Worm (Caenorhabditis elegans) whole organism, young adult: ENCODE data around the gene F44E2.10.

ENCODE experiments used
- B0019.2 ChIP-seq: fragments of 200-800 bp; sonication (Bioruptor generic); conservative IDR thresholded peaks from 2 replicates; pipeline ENCODE4 v1.3.6; 2022; ENCODE audit warnings: missing genetic modification reagents, missing genetic modification characterization, missing compliant biosample characterization
- B0035.1 ChIP-seq: sonication (generic microtip); optimal IDR thresholded peaks from 2 replicates; lab custom pipeline; 2016; ENCODE audit warnings: missing genetic modification characterization, mild to moderate bottlenecking, missing compliant biosample characterization, missing genotype, missing genetic modification reagents
- B0261.1 ChIP-seq: sonication (generic microtip); optimal IDR thresholded peaks from 2 replicates; lab custom pipeline; 2016; ENCODE audit warnings: mild to moderate bottlenecking, missing genetic modification characterization, moderate library complexity, missing compliant biosample characterization
- B0336.3 ChIP-seq: fragments of 200-800 bp; sonication (Bioruptor generic); IDR thresholded peaks from 2 replicates; pipeline ENCODE4 v1.3.6; 2022; ENCODE audit warnings: missing genetic modification characterization, missing compliant biosample characterization
- C06A6.2 ChIP-seq: fragments of 200-800 bp; sonication (Bioruptor generic); conservative IDR thresholded peaks from 2 replicates; pipeline ENCODE4 v1.3.6; 2022; ENCODE audit warnings: missing genetic modification characterization, missing compliant biosample characterization
- F23B12.7 ChIP-seq: sonication (generic microtip); optimal IDR thresholded peaks from 2 replicates; lab custom pipeline; 2017; ENCODE audit warnings: missing genetic modification characterization, mild to moderate bottlenecking, missing compliant biosample characterization, antibody characterized with exemption, moderate library complexity; ENCODE audit not compliant: insufficient read depth
- F33H1.4 ChIP-seq: fragments of 200-800 bp; sonication (Bioruptor generic); IDR thresholded peaks from 2 replicates; pipeline ENCODE4 v1.3.6; 2022; ENCODE audit warnings: missing genetic modification reagents, missing genetic modification characterization, missing compliant biosample characterization
- F49E8.2 ChIP-seq: sonication (generic microtip); optimal IDR thresholded peaks from 3 replicates; lab custom pipeline; 2017; ENCODE audit warnings: missing genetic modification characterization, mild to moderate bottlenecking, missing compliant biosample characterization, antibody characterized with exemption, moderate library complexity; ENCODE audit not compliant: insufficient read depth
- Y95B8A.8 ChIP-seq: fragments of 200-800 bp; sonication (Bioruptor generic); IDR thresholded peaks from 2 replicates; pipeline ENCODE4 v1.3.6; 2022; ENCODE audit warnings: missing genetic modification reagents, missing genetic modification characterization, missing compliant biosample characterization
- akir-1 ChIP-seq: fragments of 200-800 bp; sonication (Bioruptor generic); optimal IDR thresholded peaks from 2 replicates; lab custom pipeline; 2018; ENCODE audit warnings: mild to moderate bottlenecking, missing genetic modification characterization, moderate library complexity, missing compliant biosample characterization
- aptf-2 ChIP-seq: fragments of 200-800 bp; sonication (Bioruptor generic); conservative IDR thresholded peaks from 2 replicates; pipeline ENCODE4 v1.3.6; 2022; ENCODE audit warnings: missing genetic modification reagents, missing genetic modification characterization, missing compliant biosample characterization
- athp-1 ChIP-seq: sonication (generic microtip); optimal IDR thresholded peaks from 2 replicates; lab custom pipeline; 2017; ENCODE audit warnings: mild to moderate bottlenecking, missing genetic modification characterization, missing compliant biosample characterization
- ccch-3 ChIP-seq: fragments of 200-800 bp; sonication (Bioruptor generic); optimal IDR thresholded peaks from 2 replicates; lab custom pipeline; 2018; ENCODE audit warnings: mild to moderate bottlenecking, missing genetic modification characterization, missing compliant biosample characterization
- cebp-2 ChIP-seq: fragments of 200-800 bp; sonication (Bioruptor generic); IDR thresholded peaks from 2 replicates; pipeline ENCODE4 v1.3.6; 2022; ENCODE audit warnings: missing genetic modification characterization, missing compliant biosample characterization
- ceh-27 ChIP-seq: fragments of 200-800 bp; sonication (Bioruptor generic); optimal IDR thresholded peaks from 2 replicates; lab custom pipeline; 2018; ENCODE audit warnings: mild to moderate bottlenecking, missing genetic modification characterization, moderate library complexity, missing compliant biosample characterization
- chd-7 ChIP-seq: sonication (generic microtip); optimal IDR thresholded peaks from 2 replicates; lab custom pipeline; 2016; ENCODE audit warnings: mild to moderate bottlenecking, missing genetic modification characterization, moderate library complexity, missing compliant biosample characterization
- dpl-1 ChIP-seq: fragments of 150-350 bp; optimal IDR thresholded peaks from 2 replicates; lab custom pipeline; 2014; ENCODE audit warnings: missing biosample characterization, missing genetic modification reagents, missing genetic modification characterization
- efl-1 ChIP-seq: fragments of 150-350 bp; optimal IDR thresholded peaks from 2 replicates; lab custom pipeline; 2014; ENCODE audit warnings: missing biosample characterization, missing genetic modification reagents, missing genetic modification characterization
- egl-18 ChIP-seq: fragments of 200-800 bp; sonication (Bioruptor generic); IDR thresholded peaks from 2 replicates; pipeline ENCODE4 v1.3.6; 2022; ENCODE audit warnings: missing genetic modification reagents, missing genetic modification characterization, missing compliant biosample characterization
- ets-4 ChIP-seq: fragments of 200-800 bp; sonication (Bioruptor generic); optimal IDR thresholded peaks from 2 replicates; lab custom pipeline; 2018; ENCODE audit warnings: mild to moderate bottlenecking, missing genetic modification characterization, missing compliant biosample characterization
- fkh-3 ChIP-seq: sonication (generic microtip); optimal IDR thresholded peaks from 2 replicates; lab custom pipeline; 2016; ENCODE audit warnings: mild to moderate bottlenecking, missing genetic modification characterization, missing compliant biosample characterization
- hlh-26 ChIP-seq: fragments of 200-800 bp; sonication (Bioruptor generic); conservative IDR thresholded peaks from 2 replicates; pipeline ENCODE4 v1.3.6; 2022; ENCODE audit warnings: missing genetic modification reagents, missing genetic modification characterization, missing compliant biosample characterization
- hmg-20 ChIP-seq: fragments of 200-800 bp; sonication (Bioruptor generic); IDR thresholded peaks from 2 replicates; pipeline ENCODE4 v1.3.6; 2022; ENCODE audit warnings: missing genetic modification reagents, missing genetic modification characterization, missing compliant biosample characterization
- lin-35 ChIP-seq, 3 experiments: fragments of 150-350 bp in 2 of 3; sonication (generic microtip) in 1 of 3; optimal IDR thresholded peaks; 2 replicates each; lab custom pipeline; 2014 to 2018; ENCODE audit warnings: missing biosample characterization in 3 of 3, missing genetic modification characterization in 3 of 3, missing genetic modification reagents in 3 of 3
- lin-54 ChIP-seq: fragments of 200-800 bp; sonication (Bioruptor generic); optimal IDR thresholded peaks from 2 replicates; lab custom pipeline; 2018; ENCODE audit warnings: mild to moderate bottlenecking, missing genetic modification characterization, missing compliant biosample characterization
- lsl-1 ChIP-seq: fragments of 200-800 bp; sonication (Bioruptor generic); optimal IDR thresholded peaks from 2 replicates; lab custom pipeline; 2018; ENCODE audit warnings: mild to moderate bottlenecking, missing genetic modification characterization, moderate library complexity, missing compliant biosample characterization
- lsy-27 ChIP-seq: sonication (generic microtip); optimal IDR thresholded peaks from 2 replicates; lab custom pipeline; 2017; ENCODE audit warnings: missing genetic modification characterization, mild to moderate bottlenecking, missing compliant biosample characterization, antibody characterized with exemption, missing genotype, borderline replicate concordance; ENCODE audit not compliant: insufficient read depth
- madf-6 ChIP-seq: fragments of 200-800 bp; sonication (Bioruptor generic); IDR thresholded peaks from 2 replicates; pipeline ENCODE4 v1.3.6; 2022; ENCODE audit warnings: missing genetic modification reagents, missing genetic modification characterization, missing compliant biosample characterization
- madf-8 ChIP-seq: fragments of 200-800 bp; sonication (Bioruptor generic); conservative IDR thresholded peaks from 2 replicates; pipeline ENCODE4 v1.3.6; 2022; ENCODE audit warnings: missing genetic modification reagents, missing genetic modification characterization, missing compliant biosample characterization
- mcd-1 ChIP-seq: fragments of 200-800 bp; sonication (Bioruptor generic); IDR thresholded peaks from 2 replicates; pipeline ENCODE4 v1.3.6; 2022; ENCODE audit warnings: missing genetic modification reagents, missing genetic modification characterization, missing compliant biosample characterization
- mes-4 ChIP-seq: sonication (generic microtip); optimal IDR thresholded peaks from 2 replicates; lab custom pipeline; 2016; ENCODE audit warnings: missing genotype, missing genetic modification characterization, missing compliant biosample characterization
- nhr-27 ChIP-seq: fragments of 200-800 bp; sonication (Bioruptor generic); optimal IDR thresholded peaks from 2 replicates; lab custom pipeline; 2018; ENCODE audit warnings: mild to moderate bottlenecking, missing genetic modification characterization, moderate library complexity, missing compliant biosample characterization
- nhr-90 ChIP-seq: sonication (generic microtip); optimal IDR thresholded peaks from 2 replicates; lab custom pipeline; 2016; ENCODE audit warnings: missing genotype, mild to moderate bottlenecking, missing genetic modification characterization, missing compliant biosample characterization
- pbrm-1 ChIP-seq: fragments of 200-800 bp; sonication (Bioruptor generic); IDR thresholded peaks from 2 replicates; pipeline ENCODE4 v1.3.6; 2022; ENCODE audit warnings: missing genetic modification reagents, missing genetic modification characterization, missing compliant biosample characterization
- sea-2 ChIP-seq: fragments of 200-800 bp; sonication (Bioruptor generic); IDR thresholded peaks from 2 replicates; pipeline ENCODE4 v1.3.6; 2022; ENCODE audit warnings: missing genetic modification characterization, missing compliant biosample characterization
- somi-1 ChIP-seq: fragments of 200-800 bp; sonication (Bioruptor generic); optimal IDR thresholded peaks from 2 replicates; lab custom pipeline; 2018; ENCODE audit warnings: mild to moderate bottlenecking, missing genetic modification characterization, missing compliant biosample characterization
- tbx-9 ChIP-seq: sonication (generic microtip); optimal IDR thresholded peaks from 2 replicates; lab custom pipeline; 2016; ENCODE audit warnings: borderline replicate concordance, missing genetic modification characterization, inconsistent platforms, missing compliant biosample characterization
- xnd-1 ChIP-seq: sonication (generic microtip); optimal IDR thresholded peaks from 2 replicates; lab custom pipeline; 2016; ENCODE audit warnings: missing genotype, missing genetic modification reagents, missing genetic modification characterization, missing compliant biosample characterization
- zfh-2 ChIP-seq: fragments of 200-800 bp; sonication (Bioruptor generic); conservative IDR thresholded peaks from 2 replicates; pipeline ENCODE4 v1.3.6; 2022; ENCODE audit warnings: missing genetic modification reagents, missing genetic modification characterization, missing compliant biosample characterization
- ztf-26 ChIP-seq: sonication (generic microtip); optimal IDR thresholded peaks from 2 replicates; lab custom pipeline; 2017; ENCODE audit warnings: missing genetic modification characterization, missing compliant biosample characterization
- ztf-3 ChIP-seq: fragments of 200-800 bp; sonication (Bioruptor generic); optimal IDR thresholded peaks from 2 replicates; lab custom pipeline; 2018; ENCODE audit warnings: mild to moderate bottlenecking, missing genetic modification characterization, missing compliant biosample characterization
- ztf-6 ChIP-seq: fragments of 200-800 bp; sonication (Bioruptor generic); IDR thresholded peaks from 2 replicates; pipeline ENCODE4 v1.3.6; 2022; ENCODE audit warnings: missing genetic modification reagents, missing genetic modification characterization, missing compliant biosample characterization

F44E2.10 gene

DNA sequence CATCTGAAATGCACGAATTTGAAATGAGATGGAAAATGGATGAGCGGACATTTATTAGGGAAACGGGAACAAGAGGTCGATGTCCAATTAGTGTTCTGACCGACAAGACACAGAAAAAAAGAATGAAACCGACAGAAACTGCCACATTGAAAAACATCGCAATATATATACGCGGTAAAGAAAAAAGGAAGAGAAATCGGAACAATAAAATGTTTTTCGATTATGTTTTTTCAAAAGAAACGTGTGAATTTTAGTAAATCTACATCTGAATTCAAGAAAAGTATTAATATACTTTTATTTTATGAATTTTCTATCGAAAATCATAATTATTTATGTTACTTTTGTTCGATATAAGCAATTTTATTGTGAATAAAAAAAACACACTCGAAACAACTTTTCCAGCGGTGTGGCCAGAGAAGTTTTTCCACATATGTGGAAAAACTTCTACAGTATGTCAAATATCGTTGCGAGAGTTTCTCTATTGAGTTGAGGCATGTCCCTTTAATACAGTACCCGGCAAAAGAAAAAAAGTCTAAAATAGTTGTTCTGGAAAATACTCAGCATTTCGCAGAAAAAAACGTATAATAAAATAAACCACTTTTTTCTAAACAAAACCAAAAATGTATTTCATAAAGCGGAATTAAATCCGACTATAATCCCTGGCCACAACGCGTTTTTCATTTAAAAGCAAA, at the start of gene F44E2.10:
Gene F44E2.10, minus strand, starts transcription at position 51 of the 692 bp plus-strand sequence.
- TF ChIP-seq pbrm-1 = no peak
- no peak for TF ChIP-seq B0336.3 (GFP tag; lab: Robert Waterston, UW)
- no peak for TF ChIP-seq lsy-27 (tag; lab: Kevin White, UChicago)
- TF ChIP-seq zfh-2 (GFP tag; lab: Robert Waterston, UW) = no peak
- TF ChIP-seq chd-7 (tag; lab: Kevin White, UChicago) = no peak
- peak; percentile 83 for TF ChIP-seq F33H1.4 (GFP tag; lab: Robert Waterston, UW)
- no peak for TF ChIP-seq mes-4
- no peak for TF ChIP-seq lin-35 (GFP tag; optimal IDR thresholded peaks at IDR 0.05; lab: Kevin White, UChicago)
- no peak for TF ChIP-seq Y95B8A.8 (GFP tag; lab: Robert Waterston, UW)
- peak; percentile 88 for TF ChIP-seq lsl-1 (GFP tag; lab: Kevin White, UChicago)
- no peak for TF ChIP-seq egl-18 (GFP tag; lab: Robert Waterston, UW)
- peak; percentile 67 for TF ChIP-seq xnd-1 (tag; lab: Kevin White, UChicago)
- TF ChIP-seq nhr-90 (tag; lab: Kevin White, UChicago) = no peak
- TF ChIP-seq athp-1 = no peak
- TF ChIP-seq ets-4 (GFP tag; lab: Kevin White, UChicago) = no peak
- no peak for TF ChIP-seq tbx-9
- peak; percentile 23 for TF ChIP-seq dpl-1 (GFP tag; lab: Kevin White, UChicago)
- TF ChIP-seq C06A6.2 (GFP tag; lab: Robert Waterston, UW) = no peak
- TF ChIP-seq ceh-27 (GFP tag; lab: Kevin White, UChicago) = no peak
- TF ChIP-seq ccch-3 (GFP tag; lab: Kevin White, UChicago) = no peak
- peak; percentile 72 for TF ChIP-seq madf-6 (GFP tag; lab: Robert Waterston, UW)
- TF ChIP-seq mcd-1 (GFP tag; lab: Robert Waterston, UW) = no peak
- no peak for TF ChIP-seq B0035.1 (tag; lab: Kevin White, UChicago)
- TF ChIP-seq efl-1 (GFP tag; lab: Kevin White, UChicago) = no peak
- TF ChIP-seq hmg-20 (GFP tag; lab: Robert Waterston, UW) = no peak
- no peak for TF ChIP-seq aptf-2 (GFP tag; lab: Robert Waterston, UW)
- TF ChIP-seq somi-1 = no peak
- no peak for TF ChIP-seq fkh-3 (tag; lab: Kevin White, UChicago)
- no peak for TF ChIP-seq hlh-26
- TF ChIP-seq ztf-26 = no peak
- TF ChIP-seq B0019.2 (GFP tag; lab: Robert Waterston, UW) = no peak
- TF ChIP-seq lin-54 (GFP tag; lab: Kevin White, UChicago) = no peak
- TF ChIP-seq ztf-6 (GFP tag; lab: Robert Waterston, UW) = no peak
- no peak for TF ChIP-seq akir-1 (GFP tag; lab: Kevin White, UChicago)
- no peak for TF ChIP-seq nhr-27
- TF ChIP-seq madf-8 (GFP tag; lab: Robert Waterston, UW) = peak; percentile 46
- no peak for TF ChIP-seq B0261.1
- no peak for TF ChIP-seq sea-2
- no peak for TF ChIP-seq F23B12.7 (tag; lab: Kevin White, UChicago)
- TF ChIP-seq F49E8.2 (tag; lab: Kevin White, UChicago) = no peak
- TF ChIP-seq cebp-2 (GFP tag; lab: Robert Waterston, UW) = no peak
- no peak for TF ChIP-seq ztf-3 (GFP tag; lab: Kevin White, UChicago)
